Fruit fly (Drosophila melanogaster) whole organism, prepupa: ENCODE data around the gene Scgbeta.

Experiments used
- CG10669 ChIP-seq: fragments of 200-800 bp; sonication (Bioruptor generic); optimal IDR thresholded peaks from 3 replicates; lab custom pipeline; 2018; ENCODE audit warnings: missing biosample characterization, mild to moderate bottlenecking, missing genetic modification characterization, moderate library complexity
- CG11762 ChIP-seq: fragments of 200-800 bp; sonication (Bioruptor generic); optimal IDR thresholded peaks from 3 replicates; lab custom pipeline; 2016; ENCODE audit warnings: missing biosample characterization, missing genetic modification characterization; ENCODE audit not compliant: insufficient read depth
- CG11902 ChIP-seq: fragments of 200-800 bp; sonication (Bioruptor generic); optimal IDR thresholded peaks from 3 replicates; lab custom pipeline; 2016; ENCODE audit warnings: missing biosample characterization, missing genetic modification characterization
- CG15336 ChIP-seq: fragments of 200-800 bp; sonication (Bioruptor generic); IDR thresholded peaks from 2 replicates; pipeline ENCODE4 v1.3.6; 2022; ENCODE audit warnings: missing biosample characterization, missing genetic modification characterization
- CG1621 ChIP-seq: fragments of 200-800 bp; sonication (Bioruptor generic); optimal IDR thresholded peaks from 3 replicates; lab custom pipeline; 2018; ENCODE audit warnings: missing biosample characterization, mild to moderate bottlenecking, missing genetic modification characterization
- CG3919 ChIP-seq: fragments of 200-800 bp; sonication (Bioruptor generic); optimal IDR thresholded peaks from 3 replicates; lab custom pipeline; 2016; ENCODE audit warnings: missing biosample characterization, missing genetic modification characterization
- CG6163 ChIP-seq: fragments of 200-800 bp; sonication (Bioruptor generic); IDR thresholded peaks from 3 replicates; pipeline ENCODE4 v1.3.6; 2022; ENCODE audit warnings: missing biosample characterization, missing genetic modification characterization
- CG6276 ChIP-seq: fragments of 200-800 bp; sonication (Bioruptor generic); optimal IDR thresholded peaks from 2 replicates; lab custom pipeline; 2017; ENCODE audit warnings: missing biosample characterization, mild to moderate bottlenecking, missing genetic modification characterization
- CG6808 ChIP-seq: fragments of 200-800 bp; sonication (Bioruptor generic); optimal IDR thresholded peaks from 3 replicates; lab custom pipeline; 2017; ENCODE audit warnings: missing biosample characterization, missing genetic modification characterization, mild to moderate bottlenecking, moderate library complexity, missing genetic modification reagents
- CG6854 ChIP-seq: fragments of 200-800 bp; sonication (Bioruptor generic); optimal IDR thresholded peaks from 2 replicates; lab custom pipeline; 2017; ENCODE audit warnings: missing biosample characterization, mild to moderate bottlenecking, missing genetic modification characterization
- CG8319 ChIP-seq: fragments of 200-800 bp; sonication (Bioruptor generic); optimal IDR thresholded peaks from 3 replicates; lab custom pipeline; 2016; ENCODE audit warnings: missing biosample characterization, missing genetic modification characterization
- Eip78C ChIP-seq: fragments of 200-800 bp; sonication (Bioruptor generic); peaks from one replicate; lab custom pipeline; 2016; ENCODE audit warnings: missing biosample characterization, missing genetic modification characterization
- Eip93F ChIP-seq: fragments of 200-800 bp; sonication (Bioruptor generic); optimal IDR thresholded peaks from 2 replicates; lab custom pipeline; 2016; ENCODE audit warnings: missing biosample characterization, mild to moderate bottlenecking, missing genetic modification characterization
- Hr38 ChIP-seq: sonication (Bioruptor generic); optimal IDR thresholded peaks from 2 replicates; lab custom pipeline; 2016; ENCODE audit warnings: missing biosample characterization, missing genetic modification characterization
- Hr39 ChIP-seq: fragments of 200-800 bp; sonication (Bioruptor generic); optimal IDR thresholded peaks from 2 replicates; lab custom pipeline; 2016; ENCODE audit warnings: missing biosample characterization, missing genetic modification characterization
- Smox ChIP-seq: fragments of 200-800 bp; sonication (Bioruptor generic); optimal IDR thresholded peaks from 3 replicates; lab custom pipeline; 2016; ENCODE audit warnings: missing biosample characterization, missing genetic modification characterization
- Sox102F ChIP-seq: fragments of 200-800 bp; sonication (Bioruptor generic); optimal IDR thresholded peaks from 2 replicates; lab custom pipeline; 2016; ENCODE audit warnings: missing biosample characterization, mild to moderate bottlenecking, missing genetic modification characterization
- Sox14 ChIP-seq: fragments of 200-800 bp; sonication (Bioruptor generic); optimal IDR thresholded peaks from 3 replicates; lab custom pipeline; 2016; ENCODE audit warnings: missing biosample characterization, missing genetic modification characterization
- achi ChIP-seq: fragments of 200-800 bp; sonication (Bioruptor generic); optimal IDR thresholded peaks from 3 replicates; lab custom pipeline; 2016; ENCODE audit warnings: missing biosample characterization, missing genetic modification characterization
- acj6 ChIP-seq: fragments of 200-800 bp; sonication (Bioruptor generic); optimal IDR thresholded peaks from 3 replicates; lab custom pipeline; 2016; ENCODE audit warnings: missing biosample characterization, missing genetic modification characterization
- dac ChIP-seq: fragments of 200-800 bp; sonication (Bioruptor generic); optimal IDR thresholded peaks from 2 replicates; lab custom pipeline; 2017; ENCODE audit warnings: missing biosample characterization, mild to moderate bottlenecking, missing genetic modification characterization
- dsx ChIP-seq: fragments of 200-800 bp; optimal IDR thresholded peaks from 3 replicates; lab custom pipeline; 2019; ENCODE audit warnings: missing biosample characterization, mild to moderate bottlenecking, missing genetic modification characterization, moderate library complexity; ENCODE audit not compliant: poor library complexity, severe bottlenecking
- eg ChIP-seq: fragments of 200-800 bp; sonication (Bioruptor generic); IDR thresholded peaks from 3 replicates; pipeline ENCODE4 v1.3.6; 2022; ENCODE audit warnings: missing biosample characterization, missing genetic modification characterization
- fd85E ChIP-seq: fragments of 200-800 bp; sonication (Bioruptor generic); optimal IDR thresholded peaks from 3 replicates; lab custom pipeline; 2016; ENCODE audit warnings: missing biosample characterization, missing genetic modification characterization
- fkh ChIP-seq: fragments of 200-800 bp; sonication (Bioruptor generic); optimal IDR thresholded peaks from 3 replicates; lab custom pipeline; 2017; ENCODE audit warnings: missing biosample characterization, mild to moderate bottlenecking, missing genetic modification characterization, moderate library complexity
- salr ChIP-seq, 2 experiments: fragments of 200-800 bp; sonication (Bioruptor generic); optimal IDR thresholded peaks; 3 replicates each; lab custom pipeline; 2016 to 2018; ENCODE audit warnings: missing biosample characterization in 2 of 2, missing genetic modification characterization in 2 of 2, mild to moderate bottlenecking in 1 of 2
- ss ChIP-seq, 2 experiments: fragments of 200-800 bp; sonication (Bioruptor generic); optimal IDR thresholded peaks; 2 replicates in 1 of 2; 3 replicates in 1 of 2; lab custom pipeline; 2017 to 2018; ENCODE audit warnings: mild to moderate bottlenecking in 2 of 2, missing biosample characterization in 2 of 2, missing genetic modification characterization in 2 of 2, moderate library complexity in 1 of 2
- svp ChIP-seq: fragments of 200-800 bp; sonication (Bioruptor generic); peaks from one replicate; lab custom pipeline; 2016; ENCODE audit warnings: missing biosample characterization, missing genetic modification characterization
- vri ChIP-seq: fragments of 200-800 bp; sonication (Bioruptor generic); optimal IDR thresholded peaks from 3 replicates; lab custom pipeline; 2016; ENCODE audit warnings: missing biosample characterization, mild to moderate bottlenecking, missing genetic modification characterization

Scgbeta gene

dm6 chr3R:12402935-12403334, 19.3 kb downstream of the Scgbeta start (continued):
- peak; percentile 94 for TF ChIP-seq achi (GFP tag; lab: Kevin White, UChicago)
- peak; percentile 94 for TF ChIP-seq CG6276
- TF ChIP-seq Hr38 (GFP tag; lab: Kevin White, UChicago), result no peak
- TF ChIP-seq CG15336 (GFP tag; lab: Robert Waterston, UW), result peak; percentile 95
- TF ChIP-seq Sox102F (GFP tag; lab: Kevin White, UChicago), result peak; percentile 98
- TF ChIP-seq CG10669 (GFP tag; lab: Kevin White, UChicago), result peak; percentile 96
- peak; percentile 93 for TF ChIP-seq acj6
- peak; percentile 73 for TF ChIP-seq fkh (GFP tag; lab: Kevin White, UChicago)
- peak; percentile 99 for TF ChIP-seq Eip78C (GFP tag; lab: Kevin White, UChicago)
- TF ChIP-seq CG3919 (GFP tag; lab: Kevin White, UChicago), result peak; percentile 100
- peak; percentile 97 for TF ChIP-seq fd85E
- peak; percentile 94 for TF ChIP-seq CG1621 (tag; lab: Kevin White, UChicago)

- TF ChIP-seq CG11902 (GFP tag; lab: Kevin White, UChicago) (no peak), CG6854 (peak; percentile 51), fkh (GFP tag; lab: Kevin White, UChicago) (peak; percentile 98), dsx (GFP tag; lab: Kevin White, UChicago) (no peak)
These were observed 20.4 kb downstream of the Scgbeta start, which contains the start of gene DNAlig3 for dm6 chr3R:12401672-12402296. TSS of gene DNAlig3 (minus strand) at chr3R:12401839.

- no peak for TF ChIP-seq CG6854
- no peak for TF ChIP-seq ss (GFP tag; optimal IDR thresholded peaks at IDR 0.05; lab: Kevin White, UChicago)
- peak; percentile 43 for TF ChIP-seq svp
- TF ChIP-seq vri (GFP tag; lab: Kevin White, UChicago), result peak; percentile 44
- no peak for TF ChIP-seq acj6
- TF ChIP-seq, all 60 proteins: peak for 2
These were observed 23.5 kb downstream of the Scgbeta start, which contains the start of gene Cyp9f3 for dm6 chr3R:12398620-12399247. TSS of gene Cyp9f3 (minus strand) at chr3R:12398929.

dm6 chr3R:12398054-12398453, 24.2 kb downstream of the Scgbeta start:
- TF ChIP-seq svp, result peak; percentile 71
- peak; percentile 39 for TF ChIP-seq vri (GFP tag; lab: Kevin White, UChicago)
- TF ChIP-seq CG6808 (GFP tag; lab: Kevin White, UChicago), result no peak
- no peak for TF ChIP-seq CG3919 (GFP tag; lab: Kevin White, UChicago)

dm6 chr3R:12395880-12396279, 26.3 kb downstream of the Scgbeta start, which contains the start of the genes CG10096 and CG10097:
TSS of gene CG10096 (minus strand) at chr3R:12395980.
TSS of gene CG10097 (minus strand) at chr3R:12395980.
- TF ChIP-seq Smox (GFP tag; lab: Kevin White, UChicago) (no peak), CG11762 (GFP tag; lab: Kevin White, UChicago) (no peak), eg (GFP tag; lab: Robert Waterston, UW) (no peak)

- TF ChIP-seq Smox (GFP tag; lab: Kevin White, UChicago), result no peak
- no peak for TF ChIP-seq eg (GFP tag; lab: Robert Waterston, UW)
- no peak for TF ChIP-seq CG6854
- TF ChIP-seq CG6276, result no peak
- no peak for TF ChIP-seq dac (GFP tag; lab: Kevin White, UChicago)
- no peak for TF ChIP-seq fkh (GFP tag; lab: Kevin White, UChicago)
- no peak for TF ChIP-seq Eip93F (GFP tag; lab: Kevin White, UChicago)
- no peak for TF ChIP-seq acj6
- TF ChIP-seq CG8319 (GFP tag; lab: Kevin White, UChicago), result no peak
- no peak for TF ChIP-seq CG11762 (GFP tag; lab: Kevin White, UChicago)
- TF ChIP-seq svp, result no peak
- no peak for TF ChIP-seq Eip78C (GFP tag; lab: Kevin White, UChicago)
- no peak for TF ChIP-seq Sox14 (GFP tag; lab: Kevin White, UChicago)
- TF ChIP-seq Hr39 (GFP tag; lab: Kevin White, UChicago), result no peak
- no peak for TF ChIP-seq CG6163
- no peak for TF ChIP-seq vri (GFP tag; lab: Kevin White, UChicago)
- TF ChIP-seq salr (GFP tag; optimal IDR thresholded peaks at IDR 0.05; lab: Kevin White, UChicago), result no peak
These were observed 35.3 kb downstream of the Scgbeta start, which contains the start of gene CG33098 for dm6 chr3R:12386965-12387364. TSS of gene CG33098 (plus strand) at chr3R:12387188.
